Fruit fly (Drosophila melanogaster) whole organism, prepupa: ENCODE measurements around the gene CG18666.

Source experiments
- CG10631 ChIP-seq: fragments of 200-800 bp; sonication (Bioruptor generic); optimal IDR thresholded peaks from 2 replicates; lab custom pipeline; 2016; ENCODE audit warnings: missing biosample characterization, missing genetic modification characterization
- CG10669 ChIP-seq: fragments of 200-800 bp; sonication (Bioruptor generic); optimal IDR thresholded peaks from 3 replicates; lab custom pipeline; 2018; ENCODE audit warnings: missing biosample characterization, mild to moderate bottlenecking, missing genetic modification characterization, moderate library complexity
- CG11762 ChIP-seq: fragments of 200-800 bp; sonication (Bioruptor generic); optimal IDR thresholded peaks from 3 replicates; lab custom pipeline; 2016; ENCODE audit warnings: missing biosample characterization, missing genetic modification characterization; ENCODE audit not compliant: insufficient read depth
- CG11902 ChIP-seq: fragments of 200-800 bp; sonication (Bioruptor generic); optimal IDR thresholded peaks from 3 replicates; lab custom pipeline; 2016; ENCODE audit warnings: missing biosample characterization, missing genetic modification characterization
- CG16779 ChIP-seq: fragments of 200-800 bp; sonication (Bioruptor generic); optimal IDR thresholded peaks from 3 replicates; lab custom pipeline; 2017; ENCODE audit warnings: missing biosample characterization, mild to moderate bottlenecking, missing genetic modification characterization
- CG31627 ChIP-seq: fragments of 200-800 bp; sonication (Bioruptor generic); optimal IDR thresholded peaks from 3 replicates; lab custom pipeline; 2016; ENCODE audit warnings: missing biosample characterization, missing genetic modification characterization
- CG32006 ChIP-seq: fragments of 200-800 bp; sonication (Bioruptor generic); optimal IDR thresholded peaks from 3 replicates; lab custom pipeline; 2017; ENCODE audit warnings: missing biosample characterization, mild to moderate bottlenecking, missing genetic modification characterization
- CG34406 ChIP-seq: fragments of 200-800 bp; sonication (Bioruptor generic); optimal IDR thresholded peaks from 3 replicates; lab custom pipeline; 2016; ENCODE audit warnings: missing biosample characterization, missing genetic modification characterization
- CG4318 ChIP-seq: fragments of 200-800 bp; sonication (Bioruptor generic); optimal IDR thresholded peaks from 3 replicates; lab custom pipeline; 2017; ENCODE audit warnings: missing biosample characterization, mild to moderate bottlenecking, missing genetic modification characterization
- CG6276 ChIP-seq: fragments of 200-800 bp; sonication (Bioruptor generic); optimal IDR thresholded peaks from 2 replicates; lab custom pipeline; 2017; ENCODE audit warnings: missing biosample characterization, mild to moderate bottlenecking, missing genetic modification characterization
- CG6808 ChIP-seq: fragments of 200-800 bp; sonication (Bioruptor generic); optimal IDR thresholded peaks from 3 replicates; lab custom pipeline; 2017; ENCODE audit warnings: missing biosample characterization, missing genetic modification characterization, mild to moderate bottlenecking, moderate library complexity, missing genetic modification reagents
- CG8319 ChIP-seq: fragments of 200-800 bp; sonication (Bioruptor generic); optimal IDR thresholded peaks from 3 replicates; lab custom pipeline; 2016; ENCODE audit warnings: missing biosample characterization, missing genetic modification characterization
- CG8632 ChIP-seq: fragments of 200-800 bp; sonication (Bioruptor generic); optimal IDR thresholded peaks from 3 replicates; lab custom pipeline; 2016; ENCODE audit warnings: missing biosample characterization, missing genetic modification characterization
- CG9139 ChIP-seq: fragments of 200-800 bp; sonication (Bioruptor generic); optimal IDR thresholded peaks from 3 replicates; lab custom pipeline; 2017; ENCODE audit warnings: missing biosample characterization, mild to moderate bottlenecking, missing genetic modification characterization
- Eip78C ChIP-seq: fragments of 200-800 bp; sonication (Bioruptor generic); peaks from one replicate; lab custom pipeline; 2016; ENCODE audit warnings: missing biosample characterization, missing genetic modification characterization
- Eip93F ChIP-seq: fragments of 200-800 bp; sonication (Bioruptor generic); optimal IDR thresholded peaks from 2 replicates; lab custom pipeline; 2016; ENCODE audit warnings: missing biosample characterization, mild to moderate bottlenecking, missing genetic modification characterization
- Ets21C ChIP-seq: fragments of 200-800 bp; sonication (Bioruptor generic); optimal IDR thresholded peaks from 3 replicates; lab custom pipeline; 2016; ENCODE audit warnings: missing biosample characterization, missing genetic modification characterization
- Ets96B ChIP-seq: fragments of 200-800 bp; optimal IDR thresholded peaks from 2 replicates; lab custom pipeline; 2019; ENCODE audit warnings: missing biosample characterization, mild to moderate bottlenecking, missing genetic modification characterization, moderate library complexity
- Lpt ChIP-seq: fragments of 200-800 bp; sonication (Bioruptor generic); optimal IDR thresholded peaks from 3 replicates; lab custom pipeline; 2016; ENCODE audit warnings: missing biosample characterization, missing genetic modification characterization
- OdsH ChIP-seq: fragments of 200-800 bp; sonication (Bioruptor generic); optimal IDR thresholded peaks from 3 replicates; lab custom pipeline; 2016; ENCODE audit warnings: missing biosample characterization, missing genetic modification characterization
- Smox ChIP-seq: fragments of 200-800 bp; sonication (Bioruptor generic); optimal IDR thresholded peaks from 3 replicates; lab custom pipeline; 2016; ENCODE audit warnings: missing biosample characterization, missing genetic modification characterization
- Sox102F ChIP-seq: fragments of 200-800 bp; sonication (Bioruptor generic); optimal IDR thresholded peaks from 2 replicates; lab custom pipeline; 2016; ENCODE audit warnings: missing biosample characterization, mild to moderate bottlenecking, missing genetic modification characterization
- Sox14 ChIP-seq: fragments of 200-800 bp; sonication (Bioruptor generic); optimal IDR thresholded peaks from 3 replicates; lab custom pipeline; 2016; ENCODE audit warnings: missing biosample characterization, missing genetic modification characterization
- Sox15 ChIP-seq: fragments of 200-800 bp; sonication (Bioruptor generic); optimal IDR thresholded peaks from 3 replicates; lab custom pipeline; 2016; ENCODE audit warnings: missing biosample characterization, missing genetic modification characterization
- achi ChIP-seq: fragments of 200-800 bp; sonication (Bioruptor generic); optimal IDR thresholded peaks from 3 replicates; lab custom pipeline; 2016; ENCODE audit warnings: missing biosample characterization, missing genetic modification characterization
- cyc ChIP-seq: fragments of 200-800 bp; sonication (Bioruptor generic); optimal IDR thresholded peaks from 3 replicates; lab custom pipeline; 2016; ENCODE audit warnings: missing biosample characterization, missing genetic modification characterization
- dac ChIP-seq: fragments of 200-800 bp; sonication (Bioruptor generic); optimal IDR thresholded peaks from 2 replicates; lab custom pipeline; 2017; ENCODE audit warnings: missing biosample characterization, mild to moderate bottlenecking, missing genetic modification characterization
- dsx ChIP-seq: fragments of 200-800 bp; optimal IDR thresholded peaks from 3 replicates; lab custom pipeline; 2019; ENCODE audit warnings: missing biosample characterization, mild to moderate bottlenecking, missing genetic modification characterization, moderate library complexity; ENCODE audit not compliant: poor library complexity, severe bottlenecking
- esn ChIP-seq: fragments of 200-800 bp; sonication (Bioruptor generic); optimal IDR thresholded peaks from 2 replicates; lab custom pipeline; 2016; ENCODE audit warnings: missing biosample characterization, mild to moderate bottlenecking, missing genetic modification characterization, moderate library complexity
- fd85E ChIP-seq: fragments of 200-800 bp; sonication (Bioruptor generic); optimal IDR thresholded peaks from 3 replicates; lab custom pipeline; 2016; ENCODE audit warnings: missing biosample characterization, missing genetic modification characterization
- lz ChIP-seq: fragments of 200-800 bp; sonication (Bioruptor generic); optimal IDR thresholded peaks from 3 replicates; lab custom pipeline; 2016; ENCODE audit warnings: missing biosample characterization, missing genetic modification characterization
- salr ChIP-seq, 2 experiments: fragments of 200-800 bp; sonication (Bioruptor generic); optimal IDR thresholded peaks; 3 replicates each; lab custom pipeline; 2016 to 2018; ENCODE audit warnings: missing biosample characterization in 2 of 2, missing genetic modification characterization in 2 of 2, mild to moderate bottlenecking in 1 of 2
- spab ChIP-seq: fragments of 200-800 bp; sonication (Bioruptor generic); optimal IDR thresholded peaks from 2 replicates; lab custom pipeline; 2017; ENCODE audit warnings: missing biosample characterization, mild to moderate bottlenecking, missing genetic modification characterization, missing genetic modification reagents
- ss ChIP-seq, 2 experiments: fragments of 200-800 bp; sonication (Bioruptor generic); optimal IDR thresholded peaks; 2 replicates in 1 of 2; 3 replicates in 1 of 2; lab custom pipeline; 2017 to 2018; ENCODE audit warnings: mild to moderate bottlenecking in 2 of 2, missing biosample characterization in 2 of 2, missing genetic modification characterization in 2 of 2, moderate library complexity in 1 of 2
- svp ChIP-seq: fragments of 200-800 bp; sonication (Bioruptor generic); peaks from one replicate; lab custom pipeline; 2016; ENCODE audit warnings: missing biosample characterization, missing genetic modification characterization

The CG18666 gene

DNA sequence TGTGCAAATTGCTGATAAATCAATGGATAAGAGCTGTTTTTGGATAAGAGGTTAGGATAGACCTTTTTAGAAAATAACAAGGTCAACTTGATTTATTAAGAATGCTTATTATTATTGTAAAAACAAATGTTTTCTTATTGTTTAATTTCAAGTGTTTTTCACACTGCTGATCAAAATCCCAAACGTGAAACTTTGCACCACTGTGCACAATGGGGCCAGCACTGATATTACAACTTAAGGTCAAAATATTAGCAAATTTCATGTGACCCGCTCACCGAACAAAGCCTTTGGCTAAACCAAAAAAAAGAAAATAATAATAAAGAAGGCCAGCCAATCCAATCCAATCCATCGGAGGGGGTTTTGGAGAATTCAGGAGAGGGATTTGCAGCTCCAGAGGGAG lies 11.8 kb upstream of the CG18666 start (continued):
- peak; percentile 40 for TF ChIP-seq OdsH
- no peak for TF ChIP-seq Sox15 (GFP tag; lab: Kevin White, UChicago)
- TF ChIP-seq CG6276 (GFP tag; lab: Kevin White, UChicago), result no peak
- no peak for TF ChIP-seq CG11902
- no peak for TF ChIP-seq CG6808 (GFP tag; lab: Kevin White, UChicago)
- TF ChIP-seq CG11762 (GFP tag; lab: Kevin White, UChicago), result no peak
- no peak for TF ChIP-seq Ets96B (tag; lab: Kevin White, UChicago)
- TF ChIP-seq dsx (GFP tag; lab: Kevin White, UChicago), result no peak
- no peak for TF ChIP-seq Eip93F (GFP tag; lab: Kevin White, UChicago)
- no peak for TF ChIP-seq fd85E (GFP tag; lab: Kevin White, UChicago)
- no peak for TF ChIP-seq Lpt (GFP tag; lab: Kevin White, UChicago)
- TF ChIP-seq Sox102F (GFP tag; lab: Kevin White, UChicago), result peak; percentile 52
- peak in 1 of 2 experiments; percentile 14 for TF ChIP-seq salr (GFP tag; optimal IDR thresholded peaks at IDR 0.05; lab: Kevin White, UChicago)
- no peak for TF ChIP-seq CG8319
- TF ChIP-seq CG10631 (GFP tag; lab: Kevin White, UChicago), result no peak
- peak; percentile 15 for TF ChIP-seq Sox14 (GFP tag; lab: Kevin White, UChicago)
- TF ChIP-seq Smox (GFP tag; lab: Kevin White, UChicago), result peak; percentile 26
- peak; percentile 87 for TF ChIP-seq Eip78C (GFP tag; lab: Kevin White, UChicago)
- TF ChIP-seq lz, result no peak
- TF ChIP-seq CG4318 (GFP tag; lab: Kevin White, UChicago), result no peak
- TF ChIP-seq achi (GFP tag; lab: Kevin White, UChicago), result peak; percentile 39
- TF ChIP-seq CG10669 (GFP tag; lab: Kevin White, UChicago), result no peak
- TF ChIP-seq CG32006 (GFP tag; lab: Kevin White, UChicago), result peak; percentile 44
- TF ChIP-seq CG31627 (GFP tag; lab: Kevin White, UChicago), result peak; percentile 9
- no peak for TF ChIP-seq dac (GFP tag; lab: Kevin White, UChicago)

dm6 chr2L:11023875-11024274 lies 10.7 kb upstream of the CG18666 start:
- TF ChIP-seq esn (no peak), Eip93F (GFP tag; lab: Kevin White, UChicago) (no peak), CG32006 (GFP tag; lab: Kevin White, UChicago) (peak; percentile 2), Eip78C (GFP tag; lab: Kevin White, UChicago) (peak; percentile 62), svp (peak; percentile 73), fd85E (GFP tag; lab: Kevin White, UChicago) (no peak)

dm6 chr2L:11027213-11027612 lies 7.4 kb upstream of the CG18666 start:
- TF ChIP-seq CG31627 (GFP tag; lab: Kevin White, UChicago), result no peak
- no peak for TF ChIP-seq cyc (GFP tag; lab: Kevin White, UChicago)
- TF ChIP-seq dsx (GFP tag; lab: Kevin White, UChicago), result peak; percentile 92
- TF ChIP-seq CG9139 (GFP tag; lab: Kevin White, UChicago), result peak; percentile 5
- TF ChIP-seq Ets21C (GFP tag; lab: Kevin White, UChicago), result no peak
- TF ChIP-seq salr (GFP tag; optimal IDR thresholded peaks at IDR 0.05; lab: Kevin White, UChicago), result no peak
- TF ChIP-seq CG34406 (GFP tag; lab: Kevin White, UChicago), result no peak
- no peak for TF ChIP-seq Sox15 (GFP tag; lab: Kevin White, UChicago)
- no peak for TF ChIP-seq spab
- TF ChIP-seq fd85E (GFP tag; lab: Kevin White, UChicago), result no peak
- TF ChIP-seq Lpt (GFP tag; lab: Kevin White, UChicago), result peak; percentile 21
- TF ChIP-seq CG6808 (GFP tag; lab: Kevin White, UChicago), result peak; percentile 11
- no peak for TF ChIP-seq CG32006 (GFP tag; lab: Kevin White, UChicago)
- TF ChIP-seq ss (GFP tag; optimal IDR thresholded peaks at IDR 0.05; lab: Kevin White, UChicago), result peak; percentile 16 to 20
- no peak for TF ChIP-seq esn
- no peak for TF ChIP-seq CG16779
- no peak for TF ChIP-seq Ets96B (tag; lab: Kevin White, UChicago)
- no peak for TF ChIP-seq CG8632 (GFP tag; lab: Kevin White, UChicago)
